Worm (Caenorhabditis elegans) whole organism, midembryonic: Measurements from ENCODE around the gene fbxb-115.
"Not testable (repeated sequence)": the region's sequence is repeated elsewhere in the genome, so short reads cannot be mapped to it uniquely, and the experiment has no call there.

Experiments used
- T22C8.4 ChIP-seq: fragments of 200-800 bp; sonication (Bioruptor generic); IDR thresholded peaks from 2 replicates; pipeline ENCODE4 v1.3.6; 2022; ENCODE audit warnings: missing genetic modification characterization, missing compliant biosample characterization
- cog-1 ChIP-seq: sonication (generic microtip); optimal IDR thresholded peaks from 2 replicates; lab custom pipeline; 2016; ENCODE audit warnings: missing genetic modification characterization, missing compliant biosample characterization
- flt-1 ChIP-seq: fragments of 200-800 bp; sonication (Bioruptor generic); IDR thresholded peaks from 2 replicates; pipeline ENCODE4 v1.3.6; 2022; ENCODE audit warnings: missing genetic modification characterization, missing compliant biosample characterization
- klf-2 ChIP-seq: fragments of 200-800 bp; sonication (Bioruptor generic); conservative IDR thresholded peaks from 2 replicates; pipeline ENCODE4 v1.3.6; 2022; ENCODE audit warnings: missing genetic modification reagents, missing genetic modification characterization, missing compliant biosample characterization
- med-1 ChIP-seq: sonication (generic microtip); optimal IDR thresholded peaks from 2 replicates; lab custom pipeline; 2017; ENCODE audit warnings: missing genetic modification characterization, mild to moderate bottlenecking, missing compliant biosample characterization, antibody characterized with exemption, missing genetic modification reagents; ENCODE audit not compliant: insufficient read depth
- ref-1 ChIP-seq: fragments of 200-800 bp; sonication (Bioruptor generic); conservative IDR thresholded peaks from 2 replicates; pipeline ENCODE4 v1.3.6; 2022; ENCODE audit warnings: missing genetic modification reagents, missing genetic modification characterization, missing compliant biosample characterization
- tab-1 ChIP-seq: fragments of 200-800 bp; sonication (Bioruptor generic); IDR thresholded peaks from 2 replicates; pipeline ENCODE4 v1.3.6; 2022; ENCODE audit warnings: missing genetic modification characterization, missing compliant biosample characterization
- ztf-23 ChIP-seq: fragments of 200-800 bp; sonication (Bioruptor generic); IDR thresholded peaks from 2 replicates; pipeline ENCODE4 v1.3.6; 2022; ENCODE audit warnings: missing genetic modification reagents, missing genetic modification characterization, missing compliant biosample characterization
- ztf-29 ChIP-seq: fragments of 200-800 bp; sonication (Bioruptor generic); IDR thresholded peaks from 2 replicates; pipeline ENCODE4 v1.3.6; 2022; ENCODE audit warnings: missing genetic modification reagents, missing genetic modification characterization, missing compliant biosample characterization

fbxb-115 gene

DNA sequence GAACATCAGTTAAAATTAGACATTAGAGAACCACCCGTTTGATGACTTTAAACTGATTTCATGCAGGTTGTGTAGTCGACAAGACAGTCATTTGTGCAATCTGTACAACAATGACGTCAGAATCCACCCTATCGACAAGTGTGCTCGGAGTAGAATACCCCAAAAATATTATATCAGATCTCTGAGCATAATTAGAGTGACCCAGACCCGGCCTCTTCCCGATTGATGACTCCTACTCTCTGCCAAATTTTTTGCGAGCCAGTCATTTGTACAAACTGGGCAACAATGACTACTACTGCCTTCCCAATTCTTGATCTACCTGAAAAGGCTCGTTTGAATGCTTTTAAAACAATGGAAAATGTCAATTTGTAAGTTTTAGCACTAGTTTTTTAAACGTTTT lies at the start of gene fbxb-115, which contains the start of gene fbxb-1:
Gene fbxb-115 (minus strand): TSS at position 101 of the 400 bp plus-strand sequence.
Gene fbxb-1 (plus strand): TSS at position 226 of the 400 bp plus-strand sequence.
- TF ChIP-seq med-1 (GFP tag; lab: Kevin White, UChicago) (no peak), klf-2 (GFP tag; lab: Robert Waterston, UW) (no peak), ref-1 (no peak), tab-1 (GFP tag; lab: Robert Waterston, UW) (no peak), ztf-29 (no peak), ztf-23 (GFP tag; lab: Robert Waterston, UW) (no peak), flt-1 (no peak), cog-1 (tag; lab: Kevin White, UChicago) (no peak), T22C8.4 (GFP tag; lab: Robert Waterston, UW) (no peak)

DNA sequence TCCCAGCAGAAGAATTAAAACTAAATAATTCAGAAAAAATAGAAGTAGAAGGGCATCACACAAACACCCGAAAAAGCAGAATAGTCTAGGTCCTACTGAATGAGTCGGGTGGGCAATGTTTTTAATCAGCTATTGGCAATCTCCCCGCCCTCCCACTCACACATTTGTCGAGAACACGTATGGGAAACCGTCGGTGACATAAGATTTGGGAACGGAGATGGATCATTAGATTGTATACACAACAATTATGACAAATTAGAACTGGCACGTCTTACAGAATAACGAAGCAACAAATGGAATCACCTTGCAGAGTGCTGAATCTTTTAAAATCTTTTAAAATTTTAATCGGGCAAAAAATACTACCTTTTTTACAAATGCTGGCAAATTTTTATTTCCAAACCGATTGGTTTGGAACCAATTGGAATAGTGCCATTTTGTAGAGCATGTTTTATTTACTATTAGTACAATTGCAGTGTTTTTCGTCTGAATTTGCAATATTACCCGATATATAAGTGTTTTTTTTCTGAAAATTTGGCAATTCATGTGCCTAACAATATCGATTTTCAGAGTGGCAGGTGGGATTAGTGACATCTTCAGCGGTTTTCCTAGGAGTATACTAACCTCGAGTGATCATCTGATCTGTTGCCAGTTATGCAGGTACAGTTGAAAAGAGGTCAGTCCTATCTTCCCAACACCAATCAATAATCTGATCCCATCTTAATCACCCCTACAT lies 48.2 kb upstream of the fbxb-115 start, which contains the start of the genes F55C9.3 and fbxb-57:
Gene F55C9.3 (minus strand): TSS at position 101 of the 733 bp plus-strand sequence.
Gene fbxb-57 (plus strand): TSS at position 683 of the 733 bp plus-strand sequence.
- TF ChIP-seq ref-1 (no peak), flt-1 (no peak), ztf-23 (GFP tag; lab: Robert Waterston, UW) (no peak), T22C8.4 (GFP tag; lab: Robert Waterston, UW) (no peak), tab-1 (GFP tag; lab: Robert Waterston, UW) (no peak), klf-2 (GFP tag; lab: Robert Waterston, UW) (no peak), med-1 (GFP tag; lab: Kevin White, UChicago) (no peak), cog-1 (tag; lab: Kevin White, UChicago) (no peak), ztf-29 (no peak)

DNA sequence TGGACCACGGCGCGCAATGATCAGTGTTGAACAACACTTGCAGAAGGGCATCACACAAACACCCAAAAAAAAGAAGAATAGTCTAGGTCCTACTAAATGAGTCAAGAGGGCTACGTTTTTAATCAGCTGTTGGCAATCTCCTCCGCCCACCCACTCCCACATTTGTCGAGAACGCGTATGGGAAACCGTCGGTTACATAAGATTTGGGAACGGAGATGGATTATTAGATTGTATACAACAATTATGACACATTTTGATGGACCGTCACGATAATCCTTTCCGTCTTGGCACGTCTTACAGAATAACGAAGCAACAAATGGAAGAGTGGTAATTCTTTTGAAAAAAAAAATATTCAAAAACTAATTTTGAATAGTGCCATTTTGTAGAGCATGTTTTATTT lies 45.9 kb upstream of the fbxb-115 start:
- TF ChIP-seq ztf-29 (no peak), T22C8.4 (GFP tag; lab: Robert Waterston, UW) (no peak), med-1 (GFP tag; lab: Kevin White, UChicago) (no peak), ztf-23 (GFP tag; lab: Robert Waterston, UW) (no peak), cog-1 (tag; lab: Kevin White, UChicago) (no peak), flt-1 (no peak), klf-2 (GFP tag; lab: Robert Waterston, UW) (no peak), ref-1 (no peak), tab-1 (GFP tag; lab: Robert Waterston, UW) (no peak)

DNA sequence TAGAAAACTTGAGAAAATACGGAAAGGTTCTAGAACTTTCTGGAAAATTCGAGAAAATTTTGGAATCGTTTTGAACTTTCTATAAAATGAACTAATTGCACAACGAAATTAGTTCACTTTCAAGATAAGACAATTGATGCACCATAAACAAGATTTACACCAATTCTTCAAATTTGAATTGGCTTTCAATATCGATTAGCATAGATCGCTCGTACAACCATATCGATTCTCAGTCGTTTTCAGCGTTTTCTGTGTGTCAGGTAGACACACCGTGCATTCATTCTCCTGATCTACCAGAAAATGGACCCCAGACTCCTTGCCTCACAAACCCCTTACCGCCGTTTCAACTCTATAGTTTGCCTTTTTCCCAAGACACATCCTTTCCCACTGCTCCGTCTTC lies 42.3 kb upstream of the fbxb-115 start, which contains the start of gene fbxb-117:
Gene fbxb-117 (plus strand): TSS at position 301 of the 400 bp plus-strand sequence.
- TF ChIP-seq flt-1 = no peak
- no peak for TF ChIP-seq tab-1 (GFP tag; lab: Robert Waterston, UW)
- TF ChIP-seq ztf-29 = no peak
- no peak for TF ChIP-seq ztf-23 (GFP tag; lab: Robert Waterston, UW)
- TF ChIP-seq T22C8.4 (GFP tag; lab: Robert Waterston, UW) = no peak
- no peak for TF ChIP-seq med-1 (GFP tag; lab: Kevin White, UChicago)
- TF ChIP-seq klf-2 (GFP tag; lab: Robert Waterston, UW) = no peak
- TF ChIP-seq ref-1 = no peak

DNA sequence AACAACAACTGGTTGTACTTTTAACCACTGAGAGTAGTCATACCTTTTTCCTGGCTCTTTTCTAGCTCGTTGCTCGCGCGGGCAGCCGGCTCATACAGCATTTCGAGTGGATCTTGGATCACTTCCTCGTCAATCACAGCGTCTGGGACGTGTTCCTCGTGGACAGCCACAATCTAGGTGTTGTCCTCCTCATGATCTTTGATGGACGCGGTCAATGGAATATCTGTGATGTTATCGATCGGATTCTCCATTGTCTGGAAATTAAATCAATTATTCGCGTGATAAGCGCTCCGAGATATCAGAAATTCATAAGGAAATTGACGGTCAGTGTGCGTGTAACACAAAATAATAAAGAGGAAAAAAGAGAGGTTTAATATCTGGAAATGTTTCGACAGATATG lies 39.9 kb upstream of the fbxb-115 start, which contains the start of gene F21D9.8:
Gene F21D9.8 (minus strand): TSS at position 101 of the 400 bp plus-strand sequence.
- no peak for TF ChIP-seq T22C8.4 (GFP tag; lab: Robert Waterston, UW)
- no peak for TF ChIP-seq klf-2 (GFP tag; lab: Robert Waterston, UW)
- no peak for TF ChIP-seq tab-1 (GFP tag; lab: Robert Waterston, UW)
- TF ChIP-seq cog-1 (tag; lab: Kevin White, UChicago) = no peak
- TF ChIP-seq ztf-29 = no peak
- no peak for TF ChIP-seq ref-1
- TF ChIP-seq med-1 (GFP tag; lab: Kevin White, UChicago) = no peak
- TF ChIP-seq ztf-23 (GFP tag; lab: Robert Waterston, UW) = no peak
- TF ChIP-seq flt-1 = no peak

DNA sequence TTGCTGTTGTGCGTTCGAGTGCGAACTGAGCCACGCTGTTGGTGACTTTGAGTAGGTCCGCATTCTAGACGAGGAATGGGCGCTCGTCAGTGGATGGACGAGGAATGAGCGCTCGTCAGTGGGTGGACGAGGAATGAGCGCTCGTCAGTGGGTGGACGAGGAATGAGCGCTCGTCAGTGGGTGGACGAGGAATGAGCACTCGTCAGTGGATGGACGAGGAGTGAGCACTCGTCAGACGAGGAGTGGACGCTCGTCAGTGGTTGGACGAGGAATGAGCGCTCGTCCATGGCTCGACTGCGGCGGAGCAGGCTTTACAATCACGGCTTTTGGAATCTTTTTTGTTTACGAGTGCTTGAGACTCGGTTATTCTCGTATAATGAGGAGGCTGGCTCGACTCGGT lies 38.5 kb upstream of the fbxb-115 start:
- TF ChIP-seq med-1 (GFP tag; lab: Kevin White, UChicago) (no peak), ref-1 (no peak)

DNA sequence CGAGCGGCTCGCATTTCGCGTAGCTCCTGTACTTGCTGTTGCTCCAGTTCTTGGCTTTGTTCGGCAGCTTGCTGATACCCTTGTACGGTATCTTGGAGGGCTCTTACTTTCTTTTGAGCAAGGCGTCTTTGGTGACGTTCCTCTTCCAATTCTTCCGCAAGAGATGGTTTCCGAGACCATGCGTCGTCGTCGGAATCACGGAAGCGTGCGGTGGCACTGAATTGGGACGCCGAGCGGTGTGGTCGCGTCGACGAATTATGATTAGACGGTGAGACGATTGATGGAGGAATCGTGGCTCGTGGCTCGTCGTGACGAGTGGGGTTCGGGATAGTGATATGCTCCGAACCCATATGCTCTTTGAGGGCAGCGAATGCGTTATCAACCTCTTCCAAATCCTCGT lies 36.3 kb upstream of the fbxb-115 start:
- TF ChIP-seq flt-1 = no peak
- TF ChIP-seq klf-2 (GFP tag; lab: Robert Waterston, UW) = no peak
- no peak for TF ChIP-seq T22C8.4 (GFP tag; lab: Robert Waterston, UW)
- TF ChIP-seq ztf-23 (GFP tag; lab: Robert Waterston, UW) = no peak
- TF ChIP-seq cog-1 (tag; lab: Kevin White, UChicago) = no peak
- no peak for TF ChIP-seq tab-1 (GFP tag; lab: Robert Waterston, UW)

DNA sequence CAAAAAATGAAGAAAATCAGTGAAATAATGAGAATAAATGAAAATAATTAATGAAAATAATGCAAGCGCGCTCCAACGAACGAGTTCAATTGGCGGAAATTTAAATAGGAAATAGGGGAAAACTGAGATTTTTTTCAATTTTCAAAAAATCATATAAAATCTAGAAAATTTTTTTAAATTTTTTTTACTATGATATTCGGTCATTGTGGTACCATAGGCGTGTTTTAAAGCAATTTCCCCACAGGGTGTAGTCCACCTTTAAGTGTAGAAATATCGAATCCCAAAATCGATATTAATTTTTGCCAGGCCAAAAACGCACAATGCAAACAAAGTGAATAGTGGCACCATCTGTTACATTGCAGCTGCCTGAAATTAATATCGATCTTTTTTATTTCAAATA lies 24.1 kb upstream of the fbxb-115 start, which contains the start of gene F21D9.1:
Gene F21D9.1 (plus strand): TSS at position 301 of the 400 bp plus-strand sequence.
- not testable (repeated sequence) for TF ChIP-seq T22C8.4 (GFP tag; lab: Robert Waterston, UW); med-1 (GFP tag; lab: Kevin White, UChicago); cog-1 (tag; lab: Kevin White, UChicago)

DNA sequence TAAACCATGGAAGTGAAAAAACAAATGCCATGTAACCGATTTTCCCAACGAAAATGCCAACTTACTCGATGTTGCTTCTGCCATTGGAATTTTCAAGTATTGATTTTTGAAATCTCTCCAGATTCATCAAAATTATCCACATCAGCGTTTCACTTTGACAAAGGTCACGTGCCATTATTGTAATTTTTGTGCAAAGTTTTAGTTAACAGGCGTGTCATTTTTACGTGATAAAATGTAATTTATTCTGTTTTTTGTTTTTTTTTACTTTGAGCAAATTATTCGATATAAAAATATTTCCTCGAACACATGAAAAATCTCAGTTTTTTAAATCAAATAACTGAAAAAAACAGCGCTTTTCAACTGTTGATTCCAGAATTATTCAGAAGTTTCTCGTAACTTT lies 22.3 kb upstream of the fbxb-115 start, which contains the start of gene F21D9.2:
Gene F21D9.2 (minus strand): TSS at position 101 of the 400 bp plus-strand sequence.
- TF ChIP-seq klf-2 (GFP tag; lab: Robert Waterston, UW) (no peak), ztf-23 (GFP tag; lab: Robert Waterston, UW) (no peak), tab-1 (GFP tag; lab: Robert Waterston, UW) (no peak)

DNA sequence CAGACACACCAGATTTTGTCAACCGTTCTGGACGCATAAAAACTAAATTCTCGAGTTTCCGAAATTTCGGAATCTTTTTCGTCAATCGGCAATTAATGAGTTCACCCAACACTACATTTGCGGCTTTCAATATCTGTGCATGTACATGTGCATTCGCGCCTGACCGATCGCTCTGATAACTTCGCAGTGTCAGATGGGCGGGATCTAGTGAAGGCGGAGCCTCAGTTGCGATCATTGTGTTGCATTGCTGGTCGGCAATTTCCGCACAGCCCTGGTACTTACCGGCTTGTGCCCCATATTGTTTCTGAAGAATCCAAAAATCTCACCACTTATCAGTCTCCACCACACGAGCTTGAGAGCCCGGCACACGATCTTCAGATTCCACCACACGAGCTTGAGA lies 20.7 kb upstream of the fbxb-115 start:
- no peak for TF ChIP-seq cog-1 (tag; lab: Kevin White, UChicago)
- no peak for TF ChIP-seq ztf-29
- TF ChIP-seq T22C8.4 (GFP tag; lab: Robert Waterston, UW) = no peak
- TF ChIP-seq ztf-23 (GFP tag; lab: Robert Waterston, UW) = no peak
- TF ChIP-seq med-1 (GFP tag; lab: Kevin White, UChicago) = no peak
- no peak for TF ChIP-seq flt-1
- TF ChIP-seq tab-1 (GFP tag; lab: Robert Waterston, UW) = no peak
- TF ChIP-seq ref-1 = no peak
- no peak for TF ChIP-seq klf-2 (GFP tag; lab: Robert Waterston, UW)
